Worm (Caenorhabditis elegans) whole organism, midembryonic: ENCODE results near the gene Y40B10A.5.

Experiments
- T22C8.4 ChIP-seq: fragments of 200-800 bp; sonication (Bioruptor generic); IDR thresholded peaks from 2 replicates; pipeline ENCODE4 v1.3.6; 2022; ENCODE audit warnings: missing genetic modification characterization, missing compliant biosample characterization
- cog-1 ChIP-seq: sonication (generic microtip); optimal IDR thresholded peaks from 2 replicates; lab custom pipeline; 2016; ENCODE audit warnings: missing genetic modification characterization, missing compliant biosample characterization
- flt-1 ChIP-seq: fragments of 200-800 bp; sonication (Bioruptor generic); IDR thresholded peaks from 2 replicates; pipeline ENCODE4 v1.3.6; 2022; ENCODE audit warnings: missing genetic modification characterization, missing compliant biosample characterization
- med-1 ChIP-seq: sonication (generic microtip); optimal IDR thresholded peaks from 2 replicates; lab custom pipeline; 2017; ENCODE audit warnings: missing genetic modification characterization, mild to moderate bottlenecking, missing compliant biosample characterization, antibody characterized with exemption, missing genetic modification reagents; ENCODE audit not compliant: insufficient read depth
- ref-1 ChIP-seq: fragments of 200-800 bp; sonication (Bioruptor generic); conservative IDR thresholded peaks from 2 replicates; pipeline ENCODE4 v1.3.6; 2022; ENCODE audit warnings: missing genetic modification reagents, missing genetic modification characterization, missing compliant biosample characterization
- tab-1 ChIP-seq: fragments of 200-800 bp; sonication (Bioruptor generic); IDR thresholded peaks from 2 replicates; pipeline ENCODE4 v1.3.6; 2022; ENCODE audit warnings: missing genetic modification characterization, missing compliant biosample characterization
- ztf-23 ChIP-seq: fragments of 200-800 bp; sonication (Bioruptor generic); IDR thresholded peaks from 2 replicates; pipeline ENCODE4 v1.3.6; 2022; ENCODE audit warnings: missing genetic modification reagents, missing genetic modification characterization, missing compliant biosample characterization
- ztf-29 ChIP-seq: fragments of 200-800 bp; sonication (Bioruptor generic); IDR thresholded peaks from 2 replicates; pipeline ENCODE4 v1.3.6; 2022; ENCODE audit warnings: missing genetic modification reagents, missing genetic modification characterization, missing compliant biosample characterization

DNA sequence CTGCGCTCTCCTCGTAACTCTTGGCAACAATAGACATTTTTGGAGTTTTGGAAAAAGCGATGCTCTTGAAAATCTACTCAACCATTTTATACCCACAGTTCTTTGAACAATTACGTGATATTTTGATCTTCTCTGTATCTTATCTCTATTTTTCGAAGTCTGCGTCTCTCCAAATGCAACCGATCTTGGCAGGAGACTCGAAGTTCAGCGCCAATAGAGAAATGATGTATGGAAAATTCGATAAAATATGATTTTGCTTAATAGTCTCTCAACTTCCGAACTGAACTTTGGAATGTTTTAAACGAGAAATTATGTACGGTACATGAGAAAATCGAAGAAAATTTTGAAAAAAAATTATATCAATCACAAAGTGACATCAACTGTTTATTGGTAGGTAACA is 4.3 kb upstream of the Y40B10A.5 start, which contains the start of gene comt-4:
- no peak for TF ChIP-seq med-1 (GFP tag; lab: Kevin White, UChicago)
- no peak for TF ChIP-seq ztf-23 (GFP tag; lab: Robert Waterston, UW)
- no peak for TF ChIP-seq flt-1 (GFP tag; lab: Robert Waterston, UW)
- TF ChIP-seq ztf-29 (GFP tag; lab: Robert Waterston, UW): no peak
- no peak for TF ChIP-seq cog-1 (tag; lab: Kevin White, UChicago)
- TF ChIP-seq ref-1 (GFP tag; lab: Robert Waterston, UW): no peak
- TF ChIP-seq T22C8.4 (GFP tag; lab: Robert Waterston, UW): no peak
- TF ChIP-seq tab-1: no peak
